Worm (Caenorhabditis elegans) whole organism, L4 larva: ENCODE results near the gene srw-71.
"Not testable (repeated sequence)": the region's sequence is repeated elsewhere in the genome, so short reads cannot be mapped to it uniquely, and the experiment has no call there.

Experiments
- F37D6.2 ChIP-seq: sonication (generic microtip); optimal IDR thresholded peaks from 2 replicates; lab custom pipeline; 2016; ENCODE audit warnings: mild to moderate bottlenecking, missing genetic modification characterization, missing compliant biosample characterization
- Y105C5A.15 ChIP-seq: fragments of 200-800 bp; sonication (Bioruptor generic); IDR thresholded peaks from 2 replicates; pipeline ENCODE4 v1.3.6; 2022; ENCODE audit warnings: missing genetic modification characterization, missing compliant biosample characterization
- aha-1 ChIP-seq: fragments of 150-350 bp; peaks from one replicate; lab custom pipeline; 2014; ENCODE audit warnings: missing biosample characterization, missing genetic modification characterization
- arid-1 ChIP-seq: fragments of 200-800 bp; sonication (Bioruptor generic); conservative IDR thresholded peaks from 2 replicates; pipeline ENCODE4 v1.3.6; 2022; ENCODE audit warnings: missing genetic modification reagents, missing genetic modification characterization, missing compliant biosample characterization
- ceh-82 ChIP-seq: sonication (generic microtip); optimal IDR thresholded peaks from 2 replicates; lab custom pipeline; 2017; ENCODE audit warnings: missing biosample characterization, missing genetic modification characterization
- ces-1 ChIP-seq: fragments of 150-350 bp; sonication (generic microtip); optimal IDR thresholded peaks from 4 replicates; lab custom pipeline; 2014; ENCODE audit warnings: missing biosample characterization, missing genetic modification reagents, missing genetic modification characterization
- cey-2 ChIP-seq: sonication (generic microtip); optimal IDR thresholded peaks from 3 replicates; lab custom pipeline; 2017; ENCODE audit warnings: missing genetic modification characterization, mild to moderate bottlenecking, missing compliant biosample characterization, antibody characterized with exemption, borderline replicate concordance; ENCODE audit not compliant: insufficient read depth
- duxl-1 ChIP-seq: sonication (generic microtip); optimal IDR thresholded peaks from 2 replicates; lab custom pipeline; 2016; ENCODE audit warnings: mild to moderate bottlenecking, missing genetic modification characterization, moderate library complexity, missing compliant biosample characterization; ENCODE audit not compliant: poor library complexity
- fkh-10 ChIP-seq: fragments of 150-350 bp; optimal IDR thresholded peaks from 2 replicates; lab custom pipeline; 2014; ENCODE audit warnings: missing biosample characterization, missing genetic modification reagents, missing genetic modification characterization
- gei-8 ChIP-seq: fragments of 200-800 bp; sonication (Bioruptor generic); optimal IDR thresholded peaks from 2 replicates; lab custom pipeline; 2018; ENCODE audit warnings: mild to moderate bottlenecking, missing genetic modification characterization, missing compliant biosample characterization
- hlh-11 ChIP-seq: fragments of 200-800 bp; sonication (Bioruptor generic); optimal IDR thresholded peaks from 2 replicates; lab custom pipeline; 2018; ENCODE audit warnings: mild to moderate bottlenecking, missing genetic modification characterization, missing compliant biosample characterization
- hlh-30 ChIP-seq: sonication (generic microtip); optimal IDR thresholded peaks from 2 replicates; lab custom pipeline; 2017; ENCODE audit warnings: antibody characterized with exemption, mild to moderate bottlenecking, missing genetic modification characterization, missing compliant biosample characterization; ENCODE audit not compliant: insufficient read depth
- jun-1 ChIP-seq: fragments of 150-350 bp; optimal IDR thresholded peaks from 2 replicates; lab custom pipeline; 2014; ENCODE audit warnings: missing biosample characterization, missing genetic modification reagents, missing genetic modification characterization
- lim-7 ChIP-seq: fragments of 200-800 bp; sonication (Bioruptor generic); IDR thresholded peaks from 2 replicates; pipeline ENCODE4 v1.3.6; 2022; ENCODE audit warnings: missing genetic modification characterization, missing compliant biosample characterization
- lin-15B ChIP-seq: fragments of 150-350 bp; sonication (generic microtip); optimal IDR thresholded peaks from 3 replicates; lab custom pipeline; 2014; ENCODE audit warnings: missing biosample characterization, missing genetic modification characterization
- madf-5 ChIP-seq, 2 experiments: fragments of 200-800 bp; sonication (Bioruptor generic); IDR thresholded peaks; 2 replicates each; pipeline ENCODE4 v1.3.6; 2022; ENCODE audit warnings: missing compliant biosample characterization in 2 of 2, missing genetic modification characterization in 2 of 2
- madf-9 ChIP-seq: fragments of 200-800 bp; sonication (Bioruptor generic); conservative IDR thresholded peaks from 2 replicates; pipeline ENCODE4 v1.3.6; 2022; ENCODE audit warnings: missing genetic modification reagents, missing genetic modification characterization, missing compliant biosample characterization
- mep-1 ChIP-seq: fragments of 150-350 bp; sonication (generic microtip); optimal IDR thresholded peaks from 3 replicates; lab custom pipeline; 2014; ENCODE audit warnings: missing biosample characterization, missing genetic modification characterization
- mes-2 ChIP-seq: sonication (generic microtip); optimal IDR thresholded peaks from 2 replicates; lab custom pipeline; 2016; ENCODE audit warnings: missing genotype, mild to moderate bottlenecking, missing genetic modification characterization, missing compliant biosample characterization; ENCODE audit not compliant: poor library complexity, severe bottlenecking
- mxl-3 ChIP-seq: fragments of 200-800 bp; sonication (Bioruptor generic); optimal IDR thresholded peaks from 2 replicates; lab custom pipeline; 2018; ENCODE audit warnings: mild to moderate bottlenecking, missing genetic modification characterization, missing compliant biosample characterization
- nhr-10 ChIP-seq: fragments of 150-350 bp; optimal IDR thresholded peaks from 2 replicates; lab custom pipeline; 2014; ENCODE audit warnings: missing biosample characterization, missing genetic modification characterization
- nhr-102 ChIP-seq: sonication (generic microtip); optimal IDR thresholded peaks from 2 replicates; lab custom pipeline; 2016; ENCODE audit warnings: mild to moderate bottlenecking, missing genetic modification characterization, moderate library complexity, missing compliant biosample characterization
- nhr-11 ChIP-seq: fragments of 150-350 bp; optimal IDR thresholded peaks from 2 replicates; lab custom pipeline; 2014; ENCODE audit warnings: missing biosample characterization, missing genetic modification characterization
- nhr-237 ChIP-seq: sonication (generic microtip); optimal IDR thresholded peaks from 2 replicates; lab custom pipeline; 2017; ENCODE audit warnings: missing biosample characterization, missing genetic modification characterization
- nhr-25 ChIP-seq: sonication (generic microtip); optimal IDR thresholded peaks from 2 replicates; lab custom pipeline; 2017; ENCODE audit warnings: missing genetic modification characterization, mild to moderate bottlenecking, missing compliant biosample characterization, antibody characterized with exemption, moderate library complexity, borderline replicate concordance; ENCODE audit not compliant: insufficient read depth
- nhr-28 ChIP-seq: fragments of 150-350 bp; optimal IDR thresholded peaks from 2 replicates; lab custom pipeline; 2014; ENCODE audit warnings: missing biosample characterization, missing genetic modification characterization
- nhr-41 ChIP-seq: fragments of 200-800 bp; sonication (Bioruptor generic); IDR thresholded peaks from 2 replicates; pipeline ENCODE4 v1.3.6; 2022; ENCODE audit warnings: missing genetic modification reagents, missing genetic modification characterization, missing compliant biosample characterization
- nhr-77 ChIP-seq: fragments of 150-350 bp; optimal IDR thresholded peaks from 2 replicates; lab custom pipeline; 2014; ENCODE audit warnings: missing biosample characterization, missing genetic modification characterization
- pha-4 ChIP-seq, 2 experiments: fragments of 150-350 bp in 1 of 2; fragments of 200-800 bp in 1 of 2; sonication (Bioruptor generic) in 1 of 2; IDR thresholded peaks in 1 of 2; optimal IDR thresholded peaks in 1 of 2; 2 replicates each; pipeline versions ENCODE4 v1.3.6 to Lab custom; 2014 to 2022; ENCODE audit warnings: missing genetic modification characterization in 2 of 2, missing genetic modification reagents in 2 of 2, missing biosample characterization in 1 of 2, missing compliant biosample characterization in 1 of 2
- set-16 ChIP-seq: fragments of 200-800 bp; sonication (Bioruptor generic); IDR thresholded peaks from 2 replicates; pipeline ENCODE4 v1.3.6; 2022; ENCODE audit warnings: missing genetic modification reagents, missing genetic modification characterization, missing compliant biosample characterization
- tag-97 ChIP-seq: fragments of 200-800 bp; sonication (Bioruptor generic); IDR thresholded peaks from 2 replicates; pipeline ENCODE4 v1.3.6; 2022; ENCODE audit warnings: missing genetic modification characterization, missing compliant biosample characterization
- unc-130 ChIP-seq: sonication (generic microtip); optimal IDR thresholded peaks from 2 replicates; lab custom pipeline; 2016; ENCODE audit warnings: missing genetic modification reagents, missing genetic modification characterization, missing compliant biosample characterization
- unc-62 ChIP-seq, 3 experiments: fragments of 150-350 bp in 1 of 3; sonication (generic microtip); optimal IDR thresholded peaks in 2 of 3; peaks in 1 of 3; 1 replicate in 1 of 3; 2 replicates in 2 of 3; lab custom pipeline; 2014 to 2017; ENCODE audit warnings: missing biosample characterization in 3 of 3, missing genetic modification characterization in 3 of 3, missing genetic modification reagents in 3 of 3, missing genotype in 1 of 3
- vab-7 ChIP-seq: fragments of 200-800 bp; sonication (Bioruptor generic); IDR thresholded peaks from 2 replicates; pipeline ENCODE4 v1.3.6; 2022; ENCODE audit warnings: missing genetic modification reagents, missing genetic modification characterization, missing compliant biosample characterization
- zip-11 ChIP-seq: fragments of 200-800 bp; sonication (Bioruptor generic); IDR thresholded peaks from 2 replicates; pipeline ENCODE4 v1.3.6; 2022; ENCODE audit warnings: missing genetic modification characterization, missing compliant biosample characterization
- zip-2 ChIP-seq: fragments of 150-350 bp; optimal IDR thresholded peaks from 2 replicates; lab custom pipeline; 2014; ENCODE audit warnings: missing biosample characterization, missing genetic modification characterization
- ztf-7 ChIP-seq: fragments of 150-350 bp; optimal IDR thresholded peaks from 2 replicates; lab custom pipeline; 2014; ENCODE audit warnings: missing biosample characterization, missing genetic modification characterization

srw-71 gene

DNA sequence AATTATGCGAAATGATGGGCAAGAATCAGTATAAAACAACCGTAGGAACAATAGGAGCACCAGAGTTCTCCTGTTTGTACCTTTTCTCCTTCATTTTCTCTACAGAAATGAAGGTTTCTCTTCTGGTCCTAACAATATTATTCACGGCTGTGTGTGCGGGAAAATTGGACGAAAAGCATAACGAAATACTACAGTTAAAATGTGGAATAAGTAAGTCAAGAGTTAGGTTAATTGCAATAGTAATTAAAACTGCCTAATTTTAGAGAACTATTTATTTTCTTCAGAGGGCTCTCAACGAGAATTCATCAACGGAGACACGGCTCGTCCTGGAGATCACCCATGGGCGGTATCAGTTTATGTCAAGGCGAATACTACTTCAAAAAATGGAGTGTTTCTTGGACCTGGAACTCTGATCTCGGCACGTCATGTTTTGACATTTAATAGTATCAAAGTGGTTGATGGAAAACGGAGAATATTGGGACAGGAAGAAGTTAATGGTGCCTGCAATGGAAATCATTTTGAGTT is 18.4 kb upstream of the srw-71 start, which contains the start of gene try-12:
TSS of gene try-12 (plus strand) at position 51 of the 525 bp plus-strand sequence.
- TF ChIP-seq ztf-7 (tag; lab: Kevin White, UChicago) (no peak), gei-8 (GFP tag; lab: Kevin White, UChicago) (no peak), unc-62 (GFP tag; optimal IDR thresholded peaks at IDR 0.05 in 1 of 2; lab: Kevin White, UChicago) (peak in 1 of 2 experiments; percentile 50), unc-62 (tag; optimal IDR thresholded peaks at IDR 0.05; lab: Kevin White, UChicago) (no peak), lin-15B (tag; lab: Kevin White, UChicago) (no peak), aha-1 (tag; lab: Kevin White, UChicago) (peak; percentile 70)

DNA sequence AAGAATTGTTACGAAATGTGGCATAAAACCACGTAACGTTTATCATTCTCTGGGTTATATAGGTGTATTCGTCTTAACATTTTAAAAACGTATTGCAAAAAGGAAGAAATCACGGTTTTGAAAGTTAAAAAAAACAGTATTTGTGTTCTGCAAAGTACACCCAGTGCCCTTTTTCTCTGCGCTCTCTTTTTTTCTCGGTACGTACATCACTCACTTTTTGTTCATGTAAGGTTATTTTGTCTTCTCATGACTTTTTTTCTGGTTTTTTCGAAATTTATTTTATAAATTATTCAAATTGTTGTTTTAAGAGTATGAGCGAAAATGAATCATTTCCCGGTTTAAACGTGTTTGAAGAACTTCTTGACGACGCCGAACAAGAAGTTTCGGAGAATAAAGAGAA is 16.0 kb upstream of the srw-71 start, which contains the start of gene F25E5.5:
TSS of gene F25E5.5 (plus strand) at position 301 of the 400 bp plus-strand sequence.
- TF ChIP-seq nhr-28 (peak; percentile 44), hlh-30 (tag; lab: Kevin White, UChicago) (peak; percentile 14), Y105C5A.15 (GFP tag; lab: Robert Waterston, UW) (no peak), hlh-11 (no peak), unc-130 (GFP tag; lab: Kevin White, UChicago) (no peak), nhr-237 (tag; lab: Kevin White, UChicago) (no peak), mxl-3 (GFP tag; lab: Kevin White, UChicago) (no peak), madf-9 (GFP tag; lab: Robert Waterston, UW) (no peak), zip-2 (no peak)

DNA sequence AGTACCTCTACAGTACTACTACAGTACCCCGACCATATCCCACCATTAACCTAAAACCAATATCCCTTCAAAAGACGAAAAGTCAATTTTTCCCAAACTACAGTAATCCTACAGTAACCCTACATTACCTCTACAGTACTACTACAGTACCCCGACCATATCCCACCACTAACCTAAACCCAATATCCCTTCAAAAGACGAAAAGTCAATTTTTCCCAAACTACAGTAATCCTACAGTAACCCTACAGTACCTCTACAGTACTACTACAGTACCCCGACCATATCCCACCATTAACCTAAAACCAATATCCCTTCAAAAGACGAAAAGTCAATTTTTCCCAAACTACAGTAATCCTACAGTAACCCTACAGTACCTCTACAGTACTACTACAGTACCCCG is 13.4 kb upstream of the srw-71 start, which contains the start of gene nhr-141:
TSS of gene nhr-141 (plus strand) at position 331 of the 400 bp plus-strand sequence.
- not testable (repeated sequence) for TF ChIP-seq mes-2 (tag; lab: Kevin White, UChicago); arid-1 (GFP tag; lab: Robert Waterston, UW); nhr-237 (tag; lab: Kevin White, UChicago)

DNA sequence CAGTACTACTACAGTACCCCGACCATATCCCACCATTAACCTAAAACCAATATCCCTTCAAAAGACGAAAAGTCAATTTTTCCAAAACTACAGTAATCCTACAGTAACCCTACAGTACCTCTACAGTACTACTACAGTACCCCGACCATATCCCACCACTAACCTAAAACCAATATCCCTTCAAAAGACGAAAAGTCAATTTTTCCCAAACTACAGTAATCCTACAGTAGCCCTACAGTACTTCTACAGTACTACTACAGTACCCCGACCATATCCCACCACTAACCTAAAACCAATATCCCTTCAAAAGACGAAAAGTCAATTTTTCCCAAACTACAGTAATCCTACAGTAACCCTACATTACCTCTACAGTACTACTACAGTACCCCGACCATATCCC is 12.6 kb upstream of the srw-71 start:
- peak; percentile 62; the same call in 1 of the 2 replicates for TF ChIP-seq zip-11
- 0 out of 2 replicates have a peak, but pooled peaks have one; percentile 41 for TF ChIP-seq arid-1 (GFP tag; lab: Robert Waterston, UW)
- 0 out of 2 replicates have a peak, but pooled peaks have one; percentile 36 for TF ChIP-seq tag-97 (GFP tag; lab: Robert Waterston, UW)
- 0 out of 4 replicates have a peak, but pooled peaks of 1 of the 2 experiments have one; percentile 17 for TF ChIP-seq madf-5 (GFP tag; IDR thresholded peaks at IDR 0.05; lab: Robert Waterston, UW)
- 0 out of 2 replicates have a peak, but pooled peaks have one; percentile 25 for TF ChIP-seq vab-7 (GFP tag; lab: Robert Waterston, UW)

DNA sequence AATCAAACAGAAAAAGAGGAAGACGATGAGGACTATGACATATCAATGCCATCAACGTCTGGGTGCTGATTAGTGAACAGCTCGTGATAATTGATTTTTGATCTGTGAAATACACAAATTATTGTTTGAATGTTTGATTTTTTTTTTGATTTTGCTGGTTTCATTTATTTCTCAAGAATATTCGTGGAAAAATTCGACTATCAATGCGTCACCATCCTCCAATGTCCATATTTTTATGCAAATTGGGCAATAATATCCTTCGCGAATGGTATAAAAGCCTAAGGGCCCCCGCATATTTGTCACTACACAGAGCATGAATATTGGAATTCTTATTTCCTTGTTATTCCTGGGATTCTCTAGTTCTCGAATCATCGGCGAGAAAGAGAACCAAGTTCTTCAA is 8.9 kb upstream of the srw-71 start, which contains the start of gene try-13:
TSS of gene try-13 (plus strand) at position 301 of the 400 bp plus-strand sequence.
- TF ChIP-seq nhr-102, result no peak
- no peak for TF ChIP-seq nhr-25 (tag; lab: Kevin White, UChicago)
- no peak for TF ChIP-seq F37D6.2
- no peak for TF ChIP-seq gei-8 (GFP tag; lab: Kevin White, UChicago)
- no peak for TF ChIP-seq duxl-1 (tag; lab: Kevin White, UChicago)
- no peak for TF ChIP-seq madf-9 (GFP tag; lab: Robert Waterston, UW)
- no peak for TF ChIP-seq set-16 (GFP tag; lab: Robert Waterston, UW)
- TF ChIP-seq mep-1 (tag; lab: Kevin White, UChicago), result no peak
- TF ChIP-seq hlh-11, result no peak
- TF ChIP-seq, all 104 proteins: peak for 0

DNA sequence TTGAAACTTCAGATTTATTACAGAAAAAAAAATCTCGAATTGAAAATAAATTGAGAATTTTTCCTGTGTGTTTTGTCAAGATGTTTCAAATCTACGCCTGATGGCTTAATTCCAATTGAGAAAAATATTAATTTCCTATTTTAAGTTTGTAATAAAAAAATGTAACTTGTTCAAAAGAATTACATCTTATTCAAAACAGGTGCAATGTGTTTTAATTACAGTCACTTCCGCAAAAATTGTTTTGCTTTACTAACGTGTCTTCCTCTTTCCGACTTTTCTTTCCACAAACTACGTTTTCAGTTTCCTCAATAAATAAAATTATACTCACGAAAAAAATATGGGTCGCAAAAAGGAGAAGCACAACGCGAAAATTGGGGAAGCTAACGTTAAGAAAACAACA is 7.1 kb upstream of the srw-71 start, which contains the start of gene F25E5.16:
TSS of gene F25E5.16 (plus strand) at position 301 of the 400 bp plus-strand sequence.
- TF ChIP-seq ces-1 (GFP tag; lab: Kevin White, UChicago) (no peak), lim-7 (GFP tag; lab: Robert Waterston, UW) (no peak), ceh-82 (tag; lab: Kevin White, UChicago) (no peak), unc-130 (GFP tag; lab: Kevin White, UChicago) (no peak), unc-62 (GFP tag; optimal IDR thresholded peaks at IDR 0.05 in 1 of 2; lab: Kevin White, UChicago) (no peak), unc-62 (tag; optimal IDR thresholded peaks at IDR 0.05; lab: Kevin White, UChicago) (no peak), nhr-11 (tag; lab: Kevin White, UChicago) (no peak), cey-2 (tag; lab: Kevin White, UChicago) (no peak), nhr-10 (tag; lab: Kevin White, UChicago) (no peak), nhr-41 (GFP tag; lab: Robert Waterston, UW) (no peak), fkh-10 (GFP tag; lab: Kevin White, UChicago) (no peak), vab-7 (GFP tag; lab: Robert Waterston, UW) (no peak), pha-4 (GFP tag; IDR thresholded peaks at IDR 0.05; lab: Robert Waterston, UW) (no peak), pha-4 (tag; optimal IDR thresholded peaks at IDR 0.05; lab: Kevin White, UChicago) (no peak), set-16 (GFP tag; lab: Robert Waterston, UW) (no peak), nhr-25 (tag; lab: Kevin White, UChicago) (no peak), nhr-102 (no peak), nhr-77 (tag; lab: Kevin White, UChicago) (no peak), jun-1 (tag; lab: Kevin White, UChicago) (no peak)
